Worm (Caenorhabditis elegans) whole organism, early embryonic: ENCODE results near the gene T16G1.6.

Experiments
- B0310.2 ChIP-seq: sonication (generic microtip); optimal IDR thresholded peaks from 2 replicates; lab custom pipeline; 2016; ENCODE audit warnings: mild to moderate bottlenecking, missing genetic modification characterization, missing compliant biosample characterization
- F13C5.2 ChIP-seq: sonication (generic microtip); optimal IDR thresholded peaks from 2 replicates; lab custom pipeline; 2017; ENCODE audit warnings: mild to moderate bottlenecking, missing genetic modification characterization, inconsistent platforms, missing compliant biosample characterization
- aly-1 ChIP-seq: sonication (generic microtip); optimal IDR thresholded peaks from 2 replicates; lab custom pipeline; 2016; ENCODE audit warnings: missing genetic modification characterization, missing compliant biosample characterization
- ama-1 ChIP-seq: fragments of 150-350 bp; optimal IDR thresholded peaks from 2 replicates; lab custom pipeline; 2014
- ceh-13 ChIP-seq: fragments of 200-800 bp; sonication (Bioruptor generic); optimal IDR thresholded peaks from 2 replicates; lab custom pipeline; 2018; ENCODE audit warnings: mild to moderate bottlenecking, missing genetic modification characterization, missing compliant biosample characterization
- ceh-36 ChIP-seq: sonication (generic microtip); optimal IDR thresholded peaks from 2 replicates; lab custom pipeline; 2016; ENCODE audit warnings: missing genetic modification characterization, inconsistent platforms, missing compliant biosample characterization
- ets-7 ChIP-seq: sonication (generic microtip); optimal IDR thresholded peaks from 2 replicates; lab custom pipeline; 2016; ENCODE audit warnings: missing genotype, missing genetic modification characterization, missing compliant biosample characterization
- flt-1 ChIP-seq: fragments of 200-800 bp; sonication (Bioruptor generic); IDR thresholded peaks from 2 replicates; pipeline ENCODE4 v1.3.6; 2022; ENCODE audit warnings: missing genetic modification characterization, missing compliant biosample characterization
- hmbx-1 ChIP-seq: sonication (generic microtip); optimal IDR thresholded peaks from 2 replicates; lab custom pipeline; 2016; ENCODE audit warnings: mild to moderate bottlenecking, missing genetic modification characterization, missing compliant biosample characterization
- hmg-4 ChIP-seq: fragments of 200-800 bp; sonication (Bioruptor generic); optimal IDR thresholded peaks from 2 replicates; lab custom pipeline; 2018; ENCODE audit warnings: mild to moderate bottlenecking, missing genetic modification characterization, missing compliant biosample characterization
- hnd-1 ChIP-seq: sonication (generic microtip); optimal IDR thresholded peaks from 2 replicates; lab custom pipeline; 2016; ENCODE audit warnings: missing genetic modification characterization, missing compliant biosample characterization
- pes-1 ChIP-seq: fragments of 200-800 bp; sonication (Bioruptor generic); IDR thresholded peaks from 2 replicates; pipeline ENCODE4 v1.3.6; 2022; ENCODE audit warnings: missing genetic modification reagents, missing genetic modification characterization, missing compliant biosample characterization
- scrt-1 ChIP-seq: fragments of 200-800 bp; sonication (Bioruptor generic); IDR thresholded peaks from 2 replicates; pipeline ENCODE4 v1.3.6; 2022; ENCODE audit warnings: missing genetic modification characterization, missing compliant biosample characterization
- sea-1 ChIP-seq: fragments of 200-800 bp; sonication (Bioruptor generic); conservative IDR thresholded peaks from 2 replicates; pipeline ENCODE4 v1.3.6; 2022; ENCODE audit warnings: missing genetic modification characterization, missing compliant biosample characterization
- tbx-11 ChIP-seq: fragments of 200-800 bp; sonication (Bioruptor generic); IDR thresholded peaks from 2 replicates; pipeline ENCODE4 v1.3.6; 2022; ENCODE audit warnings: missing genetic modification characterization, missing compliant biosample characterization
- tbx-37 ChIP-seq: fragments of 200-800 bp; sonication (Bioruptor generic); conservative IDR thresholded peaks from 2 replicates; pipeline ENCODE4 v1.3.6; 2022; ENCODE audit warnings: missing genetic modification reagents, missing genetic modification characterization, missing compliant biosample characterization
- tra-4 ChIP-seq: sonication (generic microtip); optimal IDR thresholded peaks from 2 replicates; lab custom pipeline; 2017; ENCODE audit warnings: missing genetic modification characterization, missing compliant biosample characterization

T16G1.6 gene

DNA sequence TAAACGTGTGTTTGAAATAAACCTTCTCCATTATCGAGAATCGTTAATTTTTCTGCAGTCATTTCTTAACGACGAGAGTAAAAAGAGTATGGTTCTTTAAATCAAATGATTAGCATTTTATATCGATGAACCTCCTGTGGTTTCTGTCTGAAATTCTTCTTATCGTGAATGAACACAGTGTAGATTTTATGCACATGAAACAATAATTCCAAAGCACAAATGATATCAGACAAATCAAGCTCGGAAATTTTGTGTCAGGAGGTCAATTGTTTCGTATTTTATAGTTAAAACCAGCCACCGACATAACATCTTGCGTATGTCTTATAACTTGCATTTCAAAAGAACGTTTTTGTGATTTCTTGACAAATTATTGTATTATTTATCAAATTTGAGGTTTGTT is at the start of gene T16G1.6:
T16G1.6 (minus strand) TSS at position 77 of the 400 bp plus-strand sequence.
- no peak for TF ChIP-seq ceh-13 (GFP tag; lab: Kevin White, UChicago)
- no peak for TF ChIP-seq sea-1
- no peak for TF ChIP-seq tra-4
- no peak for TF ChIP-seq tbx-11
- no peak for TF ChIP-seq pes-1 (GFP tag; lab: Robert Waterston, UW)
- no peak for TF ChIP-seq hmg-4 (GFP tag; lab: Kevin White, UChicago)
- TF ChIP-seq B0310.2 (tag; lab: Kevin White, UChicago) = no peak
- TF ChIP-seq aly-1 (tag; lab: Kevin White, UChicago) = no peak
- no peak for TF ChIP-seq scrt-1
- TF ChIP-seq flt-1 (GFP tag; lab: Robert Waterston, UW) = no peak
- no peak for TF ChIP-seq F13C5.2 (tag; lab: Kevin White, UChicago)
- TF ChIP-seq tbx-37 = no peak
- no peak for TF ChIP-seq ama-1 (lab: Kevin White, UChicago)
- no peak for TF ChIP-seq ceh-36
- no peak for TF ChIP-seq ets-7
- no peak for TF ChIP-seq hnd-1 (tag; lab: Kevin White, UChicago)
- no peak for TF ChIP-seq hmbx-1 (tag; lab: Kevin White, UChicago)

- TF ChIP-seq tra-4 (no peak), pes-1 (GFP tag; lab: Robert Waterston, UW) (no peak), ama-1 (lab: Kevin White, UChicago) (no peak), B0310.2 (tag; lab: Kevin White, UChicago) (no peak), hmg-4 (GFP tag; lab: Kevin White, UChicago) (no peak), ets-7 (no peak), scrt-1 (no peak), aly-1 (tag; lab: Kevin White, UChicago) (no peak), tbx-11 (no peak), hnd-1 (tag; lab: Kevin White, UChicago) (no peak), ceh-36 (no peak), flt-1 (GFP tag; lab: Robert Waterston, UW) (no peak), F13C5.2 (tag; lab: Kevin White, UChicago) (no peak), sea-1 (no peak), tbx-37 (no peak), hmbx-1 (tag; lab: Kevin White, UChicago) (no peak)
Observed at ce11 chrV:12974047-12974446, 37.1 kb upstream of the T16G1.6 start.

DNA sequence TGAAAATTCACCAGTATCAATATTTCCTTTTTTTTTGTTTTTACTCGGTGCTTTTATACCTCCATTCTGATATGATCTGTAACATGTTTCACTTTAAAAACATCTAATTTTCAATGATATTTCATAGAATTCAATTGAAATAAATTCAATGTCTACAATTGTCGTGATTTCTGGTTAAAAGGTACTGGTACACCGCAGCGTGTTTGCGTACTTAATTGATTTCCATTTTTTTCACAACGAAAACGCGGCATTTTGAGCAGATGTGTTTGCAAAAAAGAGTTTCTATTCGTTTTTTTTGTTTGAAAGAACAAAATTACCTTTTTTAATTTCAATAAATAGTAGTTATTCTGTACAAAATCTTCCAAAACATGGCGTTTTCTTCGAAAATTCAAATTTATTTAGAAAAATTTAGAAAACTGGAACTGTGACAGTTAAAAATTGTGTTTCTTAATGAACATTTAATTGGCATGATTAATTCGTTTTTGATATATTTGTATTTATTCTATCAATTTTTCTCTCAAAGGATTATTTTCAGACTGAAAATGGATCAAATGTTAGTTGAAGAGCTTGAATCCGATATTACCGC is 33.7 kb upstream of the T16G1.6 start, which contains the start of gene pnn-1:
pnn-1 (plus strand) TSS at position 536 of the 586 bp plus-strand sequence.
- TF ChIP-seq ets-7 (no peak), ceh-36 (no peak), tbx-37 (no peak), flt-1 (GFP tag; lab: Robert Waterston, UW) (no peak), hmg-4 (GFP tag; lab: Kevin White, UChicago) (no peak), hnd-1 (tag; lab: Kevin White, UChicago) (no peak), F13C5.2 (tag; lab: Kevin White, UChicago) (no peak), sea-1 (no peak)

ce11 chrV:12968555-12968954 is 31.6 kb upstream of the T16G1.6 start, which contains the start of gene lin-46:
TSS of gene lin-46 (plus strand) at chrV:12968855.
- TF ChIP-seq sea-1 (no peak), B0310.2 (tag; lab: Kevin White, UChicago) (no peak), ama-1 (lab: Kevin White, UChicago) (no peak), tra-4 (no peak), ceh-36 (no peak), hnd-1 (tag; lab: Kevin White, UChicago) (no peak), aly-1 (tag; lab: Kevin White, UChicago) (no peak), ceh-13 (GFP tag; lab: Kevin White, UChicago) (no peak), hmg-4 (GFP tag; lab: Kevin White, UChicago) (no peak), F13C5.2 (tag; lab: Kevin White, UChicago) (no peak), flt-1 (GFP tag; lab: Robert Waterston, UW) (no peak), tbx-37 (no peak), scrt-1 (no peak), ets-7 (no peak)

- TF ChIP-seq tbx-37 (0 out of 2 replicates have a peak, but pooled peaks have one; percentile 28), F13C5.2 (tag; lab: Kevin White, UChicago) (peak; percentile 13)
Observed at ce11 chrV:12967925-12968327, 31.0 kb upstream of the T16G1.6 start, which contains the start of gene R186.8. TSS of gene R186.8 (minus strand) at chrV:12967982.

ce11 chrV:12967110-12967509 is 30.1 kb upstream of the T16G1.6 start, which contains the start of gene R186.3:
TSS of gene R186.3 (minus strand) at chrV:12967210.
- TF ChIP-seq B0310.2 (tag; lab: Kevin White, UChicago) (no peak), hmbx-1 (tag; lab: Kevin White, UChicago) (no peak), aly-1 (tag; lab: Kevin White, UChicago) (no peak)

ce11 chrV:12964076-12964475 is 27.1 kb upstream of the T16G1.6 start, which contains the start of gene srd-35:
TSS of gene srd-35 (plus strand) at chrV:12964376.
- TF ChIP-seq ama-1 (lab: Kevin White, UChicago) (no peak), ceh-36 (no peak), pes-1 (GFP tag; lab: Robert Waterston, UW) (no peak), F13C5.2 (tag; lab: Kevin White, UChicago) (no peak), hmg-4 (GFP tag; lab: Kevin White, UChicago) (no peak), flt-1 (GFP tag; lab: Robert Waterston, UW) (no peak), scrt-1 (no peak), tbx-11 (no peak), B0310.2 (tag; lab: Kevin White, UChicago) (no peak), hnd-1 (tag; lab: Kevin White, UChicago) (no peak), hmbx-1 (tag; lab: Kevin White, UChicago) (no peak), sea-1 (no peak), aly-1 (tag; lab: Kevin White, UChicago) (no peak), ceh-13 (GFP tag; lab: Kevin White, UChicago) (no peak), tbx-37 (no peak), tra-4 (no peak), ets-7 (no peak)
